Fruit fly (Drosophila melanogaster): ENCODE results near the gene Npl4.

The Npl4 gene

DNA sequence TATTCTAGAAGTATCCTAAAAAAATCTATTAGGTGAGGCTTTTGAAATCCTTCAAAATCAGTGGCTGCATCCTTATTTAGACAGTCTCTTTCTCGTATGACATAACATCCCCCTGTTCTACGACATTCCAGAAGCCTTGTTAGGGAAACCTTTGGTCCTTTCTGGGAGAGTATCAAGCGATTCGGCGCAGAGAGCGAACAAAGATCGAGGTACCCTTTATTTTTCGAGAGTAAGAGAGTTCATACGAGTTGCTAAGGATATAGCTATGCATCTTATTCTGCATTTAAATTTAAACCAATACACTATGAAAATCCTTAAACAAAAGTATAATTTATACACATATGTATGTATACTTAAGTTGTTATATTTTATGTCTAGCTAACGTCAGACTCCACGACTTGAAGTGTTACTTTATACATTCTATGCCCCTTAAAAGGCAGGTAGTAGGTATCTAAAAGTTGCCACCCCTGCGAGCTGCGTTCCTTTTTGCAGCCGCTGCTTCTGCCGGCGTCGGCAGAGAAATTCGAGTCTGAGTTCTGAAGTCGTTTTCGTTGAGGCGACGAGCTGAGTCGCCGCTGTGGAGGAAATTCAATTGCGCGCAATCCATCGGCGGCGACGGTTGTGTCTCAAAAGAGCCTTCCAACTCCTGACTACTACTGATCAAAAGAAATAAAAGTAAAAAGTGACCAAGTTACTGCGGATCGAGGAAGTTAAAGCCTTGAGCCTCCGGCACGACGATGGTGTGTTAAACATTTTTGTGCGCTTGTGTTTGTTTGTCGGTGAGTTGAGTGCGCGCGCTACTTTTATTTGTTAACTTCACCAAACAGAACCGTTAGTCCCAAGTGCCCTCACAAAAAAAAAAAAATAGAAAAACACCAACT, 13.1 kb upstream of the Npl4 start, which contains the start of gene jigr1 (continued):
- no peak for TF ChIP-seq fkh (GFP tag; optimal IDR thresholded peaks at IDR 0.05)
- TF ChIP-seq Hr39 (GFP tag; optimal IDR thresholded peaks at IDR 0.05): peak; percentile 66
- TF ChIP-seq svp (GFP tag): peak; percentile 85
- TF ChIP-seq fd59A (GFP tag; optimal IDR thresholded peaks at IDR 0.05): peak; percentile 49
- peak; percentile 75 for TF ChIP-seq CG3919 (GFP tag; optimal IDR thresholded peaks at IDR 0.05)
- peak; percentile 44 for TF ChIP-seq CG34406 (GFP tag; optimal IDR thresholded peaks at IDR 0.05)
- TF ChIP-seq CG1621 (tag; optimal IDR thresholded peaks at IDR 0.05): peak; percentile 32
- TF ChIP-seq ss (GFP tag; optimal IDR thresholded peaks at IDR 0.05): peak; percentile 74 to 80
- no peak for TF ChIP-seq fd85E (GFP tag; optimal IDR thresholded peaks at IDR 0.05)
- peak; percentile 73 for TF ChIP-seq Sox14 (GFP tag; optimal IDR thresholded peaks at IDR 0.05)

DNA sequence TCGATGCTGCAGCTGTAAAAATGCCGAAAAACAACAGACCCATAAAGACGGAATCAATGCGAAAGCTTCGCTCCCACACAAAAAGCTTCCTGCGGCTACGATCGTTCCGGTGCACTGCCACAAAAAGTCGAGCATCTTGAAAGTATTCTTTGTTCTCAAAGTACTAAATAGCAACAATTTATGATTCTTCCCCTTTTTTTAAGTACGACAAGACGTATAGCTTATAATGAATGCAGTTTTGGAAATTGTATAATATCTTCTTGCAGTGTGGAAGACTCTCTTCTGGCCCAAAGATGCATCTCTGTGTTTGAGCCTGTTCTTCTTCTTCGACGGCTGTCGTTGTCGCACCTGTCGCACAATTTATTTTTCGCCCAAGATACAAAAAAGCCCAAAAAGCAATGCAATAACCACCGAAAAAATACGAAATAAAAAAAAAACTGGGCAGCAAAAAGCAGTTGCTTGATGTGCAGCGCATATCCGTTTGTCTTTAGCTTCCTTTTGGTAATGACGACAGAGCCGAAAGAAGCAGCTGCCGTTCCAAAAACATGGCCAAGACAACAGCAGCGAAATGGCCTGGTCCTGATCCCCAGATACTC, 9.5 kb upstream of the Npl4 start:
- TF ChIP-seq Hr4 (GFP tag; optimal IDR thresholded peaks at IDR 0.05) (no peak), dac (GFP tag; optimal IDR thresholded peaks at IDR 0.05) (no peak), Smox (GFP tag; optimal IDR thresholded peaks at IDR 0.05) (peak; percentile 85), acj6 (GFP tag; optimal IDR thresholded peaks at IDR 0.05) (peak; percentile 73), Ets21C (GFP tag; optimal IDR thresholded peaks at IDR 0.05) (peak; percentile 77), CG6792 (GFP tag; optimal IDR thresholded peaks at IDR 0.05) (peak; percentile 74), ss (GFP tag; optimal IDR thresholded peaks at IDR 0.05) (no peak), CG34406 (GFP tag; optimal IDR thresholded peaks at IDR 0.05) (peak; percentile 68), CG7368 (GFP tag; optimal IDR thresholded peaks at IDR 0.05) (peak; percentile 57), Lpt (GFP tag; optimal IDR thresholded peaks at IDR 0.05) (no peak), net (GFP tag; optimal IDR thresholded peaks at IDR 0.05) (peak; percentile 51), CG11294 (GFP tag; IDR thresholded peaks at IDR 0.05) (no peak), pdm3 (GFP tag; optimal IDR thresholded peaks at IDR 0.05) (peak; percentile 67), CG9139 (GFP tag; optimal IDR thresholded peaks at IDR 0.05) (no peak), CG4318 (GFP tag; optimal IDR thresholded peaks at IDR 0.05) (no peak), salr (GFP tag; optimal IDR thresholded peaks at IDR 0.05) (no peak), CG8319 (GFP tag; optimal IDR thresholded peaks at IDR 0.05) (peak; percentile 49), Sox102F (GFP tag; optimal IDR thresholded peaks at IDR 0.05) (peak; percentile 86), lz (GFP tag; optimal IDR thresholded peaks at IDR 0.05) (peak; percentile 81), CG3919 (GFP tag; optimal IDR thresholded peaks at IDR 0.05) (peak; percentile 80), Ets96B (tag; optimal IDR thresholded peaks at IDR 0.05) (peak; percentile 4), CG31627 (GFP tag; optimal IDR thresholded peaks at IDR 0.05) (peak; percentile 87), fd85E (GFP tag; optimal IDR thresholded peaks at IDR 0.05) (no peak), OdsH (GFP tag; optimal IDR thresholded peaks at IDR 0.05) (peak; percentile 70), dsx (GFP tag; optimal IDR thresholded peaks at IDR 0.05; ENCODE audit: poor library complexity, severe bottlenecking) (peak; percentile 2), CG1621 (tag; optimal IDR thresholded peaks at IDR 0.05) (no peak), Met (GFP tag; optimal IDR thresholded peaks at IDR 0.05) (peak; percentile 89), Hr39 (GFP tag; optimal IDR thresholded peaks at IDR 0.05) (peak; percentile 88), CG10631 (GFP tag; optimal IDR thresholded peaks at IDR 0.05) (peak; percentile 42), fkh (GFP tag; optimal IDR thresholded peaks at IDR 0.05) (no peak), Eip93F (GFP tag; optimal IDR thresholded peaks at IDR 0.05) (peak; percentile 48), CG3032 (tag; optimal IDR thresholded peaks at IDR 0.05) (peak; percentile 16), CG32006 (GFP tag; optimal IDR thresholded peaks at IDR 0.05) (no peak), CG8119 (GFP tag; IDR thresholded peaks at IDR 0.05) (no peak), Eip78C (GFP tag) (peak; percentile 83), Gug (GFP tag; IDR thresholded peaks at IDR 0.05) (no peak), Sox14 (GFP tag; optimal IDR thresholded peaks at IDR 0.05) (peak; percentile 65), Eip75B (GFP tag; optimal IDR thresholded peaks at IDR 0.05) (peak; percentile 63), vri (GFP tag; optimal IDR thresholded peaks at IDR 0.05) (peak; percentile 82), esn (GFP tag; optimal IDR thresholded peaks at IDR 0.05) (peak; percentile 91), fd59A (GFP tag; optimal IDR thresholded peaks at IDR 0.05) (no peak), CG10669 (GFP tag; optimal IDR thresholded peaks at IDR 0.05) (no peak), eg (GFP tag; IDR thresholded peaks at IDR 0.05) (0 out of 3 replicates have a peak, but pooled peaks have one; percentile 17), CG6854 (GFP tag; optimal IDR thresholded peaks at IDR 0.05) (peak; percentile 85), CG11902 (GFP tag; optimal IDR thresholded peaks at IDR 0.05) (peak; percentile 69)
